Worm (Caenorhabditis elegans) whole organism, L1 larva: ENCODE results near the gene cmd-1.

Source experiments
- nhr-71 ChIP-seq: sonication (generic microtip); optimal IDR thresholded peaks from 2 replicates; lab custom pipeline; 2016; ENCODE audit warnings: mild to moderate bottlenecking, missing genetic modification characterization, moderate library complexity, missing compliant biosample characterization
- nhr-85 ChIP-seq: sonication (generic microtip); peaks from one replicate; lab custom pipeline; 2016; ENCODE audit warnings: missing genetic modification characterization, inconsistent platforms, missing compliant biosample characterization
- skn-1 ChIP-seq: fragments of 150-350 bp; optimal IDR thresholded peaks from 2 replicates; lab custom pipeline; 2014; ENCODE audit warnings: missing biosample characterization, missing genetic modification characterization

DNA sequence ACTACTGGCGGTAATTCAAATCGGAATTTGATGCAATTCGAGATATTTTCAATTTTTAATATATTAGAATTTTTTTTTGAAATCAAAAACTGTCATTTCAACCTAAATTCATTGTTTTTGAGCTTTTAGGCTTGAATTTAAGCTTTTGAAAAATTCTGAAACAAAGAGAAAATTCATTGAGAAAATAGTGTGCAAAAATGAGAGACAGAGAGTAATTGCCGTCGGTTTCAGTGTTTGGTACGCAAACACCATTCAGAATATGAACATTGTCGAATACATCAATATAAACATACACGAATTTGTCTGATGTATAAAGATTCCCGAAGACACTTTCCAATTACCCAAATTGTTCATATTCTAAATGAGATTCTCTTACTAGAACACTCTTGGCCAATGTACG is 45.6 kb downstream of the cmd-1 start:
- TF ChIP-seq nhr-85 (tag; lab: Kevin White, UChicago) (peak; percentile 54), skn-1 (tag; lab: Kevin White, UChicago) (no peak), nhr-71 (tag; lab: Kevin White, UChicago) (peak; percentile 23)
